Fruit fly (Drosophila melanogaster): ENCODE measurements around the gene CG34277.

- TF ChIP-seq lola (GFP tag; optimal IDR thresholded peaks at IDR 0.05) (no peak), usp (GFP tag; optimal IDR thresholded peaks at IDR 0.05) (no peak), OdsH (GFP tag; optimal IDR thresholded peaks at IDR 0.05) (no peak), GATAd (GFP tag; optimal IDR thresholded peaks at IDR 0.05) (no peak), Abd-B (GFP tag; optimal IDR thresholded peaks at IDR 0.05) (no peak), psq (GFP tag; optimal IDR thresholded peaks at IDR 0.05) (no peak), HLH106 (tag; optimal IDR thresholded peaks at IDR 0.05) (no peak), Vsx2 (GFP tag; optimal IDR thresholded peaks at IDR 0.05; ENCODE audit: partially characterized antibody) (peak; percentile 6), Dif (GFP tag; optimal IDR thresholded peaks at IDR 0.05; ENCODE audit: partially characterized antibody) (peak; percentile 31), fru (GFP tag; optimal IDR thresholded peaks at IDR 0.05) (no peak), dsf (GFP tag; optimal IDR thresholded peaks at IDR 0.05; ENCODE audit: borderline replicate concordance) (no peak), br (GFP tag; optimal IDR thresholded peaks at IDR 0.05) (no peak), Myc (optimal IDR thresholded peaks at IDR 0.05) (no peak)
Observed at dm6 chr3R:5392621-5393020, 23.3 kb downstream of the CG34277 start, which contains the start of gene kkv.

Data from whole organism, wandering third instar larva.